Fruit fly (Drosophila melanogaster) whole organism: ENCODE measurements around the gene FoxP.
A peak's percentile ranks its signal among the peaks of the same experiment; 100 is the strongest.

Experiments
- CG8478 ChIP-seq: fragments of >200 bp; optimal IDR thresholded peaks from 2 replicates; lab custom pipeline; 2018; ENCODE audit warnings: inconsistent platforms
- EcR ChIP-seq, 2 experiments: fragments of >200 bp; optimal IDR thresholded peaks; 2 replicates each; lab custom pipeline; 2017; ENCODE audit warnings: missing biosample characterization in 2 of 2, missing genetic modification characterization in 2 of 2, missing genetic modification reagents in 2 of 2
- pan ChIP-seq: fragments of >200 bp; optimal IDR thresholded peaks from 2 replicates; lab custom pipeline; 2017
- psq ChIP-seq: fragments of >200 bp; optimal IDR thresholded peaks from 2 replicates; lab custom pipeline; 2017

DNA sequence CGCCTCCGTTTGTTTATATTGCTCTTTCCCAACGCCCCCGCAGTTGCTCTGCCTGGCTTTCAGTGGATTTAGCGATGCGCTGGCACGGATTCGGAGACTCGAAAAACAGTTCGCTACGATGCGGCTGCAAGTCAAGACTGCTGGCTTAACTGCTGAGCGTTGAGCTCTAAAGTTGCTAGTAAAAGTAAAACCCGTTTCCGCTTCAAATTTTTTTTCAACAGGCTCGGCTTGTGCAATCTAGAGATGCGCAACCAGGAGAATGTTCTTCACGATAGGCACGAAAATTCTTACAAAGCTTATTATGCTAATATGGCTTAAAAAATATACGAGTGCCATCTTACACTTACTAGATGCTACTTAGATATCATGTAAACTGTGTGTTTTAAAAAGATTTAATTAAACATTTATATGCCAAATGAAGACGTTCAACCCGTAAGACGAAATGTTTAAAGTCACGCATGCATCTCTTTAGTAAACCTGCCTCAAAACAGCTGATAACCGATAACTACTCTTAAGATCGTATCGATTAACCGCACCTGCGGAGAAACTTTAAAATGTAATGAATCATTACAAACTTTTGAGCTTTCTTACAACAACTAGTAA is 16.7 kb upstream of the FoxP start, which contains the start of gene CG12948:
- no peak for TF ChIP-seq pan (lab: Kevin White, UChicago)
- TF ChIP-seq EcR (GFP tag; optimal IDR thresholded peaks at IDR 0.05; lab: Kevin White, UChicago) = peak in 1 of 2 experiments; percentile 4
- no peak for TF ChIP-seq psq (lab: Kevin White, UChicago)
- no peak for TF ChIP-seq CG8478 (lab: Kevin White, UChicago)
